Worm (Caenorhabditis elegans) whole organism, L1 larva: ENCODE results near the gene C27H5.2.

Experiments used
- ama-1 ChIP-seq: fragments of 150-350 bp; optimal IDR thresholded peaks from 2 replicates; lab custom pipeline; 2014
- elt-3 ChIP-seq, 6 experiments: fragments of 150-350 bp in 1 of 6; sonication (generic microtip); optimal IDR thresholded peaks; 2 replicates each; lab custom pipeline; 2017 to 2018; ENCODE audit warnings: missing biosample characterization in 6 of 6, missing genetic modification characterization in 6 of 6, inconsistent platforms in 1 of 6
- fkh-4 ChIP-seq: sonication (generic microtip); optimal IDR thresholded peaks from 2 replicates; lab custom pipeline; 2016; ENCODE audit warnings: missing compliant biosample characterization, missing genetic modification characterization, borderline replicate concordance
- fos-1 ChIP-seq: fragments of 150-350 bp; optimal IDR thresholded peaks from 2 replicates; lab custom pipeline; 2014; ENCODE audit warnings: missing biosample characterization, missing genetic modification characterization
- nhr-11 ChIP-seq: fragments of 150-350 bp; optimal IDR thresholded peaks from 2 replicates; lab custom pipeline; 2014; ENCODE audit warnings: missing biosample characterization, missing genetic modification characterization
- unc-130 ChIP-seq: fragments of 150-350 bp; optimal IDR thresholded peaks from 2 replicates; lab custom pipeline; 2017; ENCODE audit warnings: missing biosample characterization, missing genetic modification characterization, inconsistent platforms
- unc-62 ChIP-seq: fragments of 150-350 bp; optimal IDR thresholded peaks from 2 replicates; lab custom pipeline; 2014; ENCODE audit warnings: missing biosample characterization, missing genetic modification reagents, missing genetic modification characterization
- xbp-1 ChIP-seq: sonication (generic microtip); optimal IDR thresholded peaks from 2 replicates; lab custom pipeline; 2016; ENCODE audit warnings: missing genetic modification characterization, missing compliant biosample characterization
- ztf-11 ChIP-seq, 2 experiments: sonication (generic microtip); optimal IDR thresholded peaks; 2 replicates each; lab custom pipeline; 2016 to 2017; ENCODE audit warnings: missing genetic modification characterization in 2 of 2, missing biosample characterization in 1 of 2, missing compliant biosample characterization in 1 of 2

- TF ChIP-seq unc-62 (GFP tag; lab: Kevin White, UChicago) (no peak), xbp-1 (tag; lab: Kevin White, UChicago) (no peak), ama-1 (no peak), elt-3 (tag; optimal IDR thresholded peaks at IDR 0.05; lab: Kevin White, UChicago) (no peak), ztf-11 (tag; optimal IDR thresholded peaks at IDR 0.05; lab: Kevin White, UChicago) (no peak), nhr-11 (tag; lab: Kevin White, UChicago) (no peak), fos-1 (tag; lab: Kevin White, UChicago) (no peak), unc-130 (tag; lab: Kevin White, UChicago) (no peak), fkh-4 (no peak)
These were observed 45.4 kb upstream of the C27H5.2 start, which contains the start of gene F10E7.9 for ce11 chrII:7109956-7110355.
